Worm (Caenorhabditis elegans): Measurements from ENCODE around the gene math-5.

Gene math-5

DNA sequence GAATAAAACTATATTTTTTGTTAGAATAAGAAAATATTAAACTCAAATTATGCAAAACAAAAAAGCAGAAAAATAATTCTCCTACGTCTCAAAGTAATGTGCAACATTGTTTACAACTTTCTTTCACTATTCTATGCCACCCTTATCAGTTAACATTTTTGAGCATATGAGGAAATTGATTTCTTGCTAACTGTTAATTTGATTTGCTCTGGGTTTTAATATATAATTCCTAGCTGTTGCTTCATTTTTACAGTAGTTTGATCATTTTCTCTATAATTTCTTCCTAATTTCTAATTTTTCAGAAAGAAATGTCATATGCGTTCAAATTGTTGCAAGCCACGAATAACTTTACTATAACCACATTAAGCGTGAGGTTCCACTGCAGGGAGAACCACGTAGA, 46.4 kb downstream of the math-5 start, which contains the start of gene T08E11.1 (continued):
- TF ChIP-seq Y67H2A.10 (GFP tag; conservative IDR thresholded peaks at IDR 0.05) = no peak

DNA sequence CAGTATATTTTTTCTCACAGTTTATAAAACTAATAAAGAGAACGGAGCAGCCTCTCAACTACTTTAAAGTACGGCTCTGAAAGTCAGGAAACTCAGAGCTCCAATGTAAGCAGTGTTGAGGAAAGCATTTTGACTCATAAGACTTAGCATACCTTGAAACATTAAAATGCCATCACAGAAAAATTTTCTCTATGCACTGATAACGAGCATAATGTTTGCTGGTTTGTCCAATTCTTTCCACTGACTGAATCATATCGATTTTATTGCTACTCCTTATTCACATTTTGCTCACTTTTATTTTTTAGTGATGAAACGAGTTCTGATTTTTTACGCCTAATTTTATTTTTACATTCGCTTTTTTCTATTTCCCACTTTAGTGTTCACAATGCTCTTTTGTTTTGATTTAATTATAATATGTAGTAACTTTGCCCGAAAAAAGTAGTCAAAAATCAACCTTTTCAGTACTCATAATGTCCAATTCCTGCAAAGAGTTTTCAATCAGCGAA, 50.7 kb downstream of the math-5 start, which contains the start of gene math-39:
Gene math-39 (plus strand): TSS at position 456 of the 506 bp plus-strand sequence.
- TF ChIP-seq gei-17 (GFP tag; optimal IDR thresholded peaks at IDR 0.05) = no peak
- peak; percentile 24 for TF ChIP-seq nhr-80 (tag; optimal IDR thresholded peaks at IDR 0.05)
